Fruit fly (Drosophila melanogaster) whole organism, prepupa: ENCODE data around the gene HUWE1.

Experiments
- Blimp-1 ChIP-seq: fragments of 200-800 bp; sonication (Bioruptor generic); optimal IDR thresholded peaks from 3 replicates; lab custom pipeline; 2017; ENCODE audit warnings: missing biosample characterization, missing genetic modification characterization, mild to moderate bottlenecking, moderate library complexity, missing genetic modification reagents
- CG10631 ChIP-seq: fragments of 200-800 bp; sonication (Bioruptor generic); optimal IDR thresholded peaks from 2 replicates; lab custom pipeline; 2016; ENCODE audit warnings: missing biosample characterization, missing genetic modification characterization
- CG11294 ChIP-seq: fragments of 200-800 bp; sonication (Bioruptor generic); IDR thresholded peaks from 2 replicates; pipeline ENCODE4 v1.3.6; 2022; ENCODE audit warnings: missing biosample characterization, missing genetic modification characterization
- CG11762 ChIP-seq: fragments of 200-800 bp; sonication (Bioruptor generic); optimal IDR thresholded peaks from 3 replicates; lab custom pipeline; 2016; ENCODE audit warnings: missing biosample characterization, missing genetic modification characterization; ENCODE audit not compliant: insufficient read depth
- CG11902 ChIP-seq: fragments of 200-800 bp; sonication (Bioruptor generic); optimal IDR thresholded peaks from 3 replicates; lab custom pipeline; 2016; ENCODE audit warnings: missing biosample characterization, missing genetic modification characterization
- CG15336 ChIP-seq: fragments of 200-800 bp; sonication (Bioruptor generic); IDR thresholded peaks from 2 replicates; pipeline ENCODE4 v1.3.6; 2022; ENCODE audit warnings: missing biosample characterization, missing genetic modification characterization
- CG1621 ChIP-seq: fragments of 200-800 bp; sonication (Bioruptor generic); optimal IDR thresholded peaks from 3 replicates; lab custom pipeline; 2018; ENCODE audit warnings: missing biosample characterization, mild to moderate bottlenecking, missing genetic modification characterization
- CG16779 ChIP-seq: fragments of 200-800 bp; sonication (Bioruptor generic); optimal IDR thresholded peaks from 3 replicates; lab custom pipeline; 2017; ENCODE audit warnings: missing biosample characterization, mild to moderate bottlenecking, missing genetic modification characterization
- CG31627 ChIP-seq: fragments of 200-800 bp; sonication (Bioruptor generic); optimal IDR thresholded peaks from 3 replicates; lab custom pipeline; 2016; ENCODE audit warnings: missing biosample characterization, missing genetic modification characterization
- CG32006 ChIP-seq: fragments of 200-800 bp; sonication (Bioruptor generic); optimal IDR thresholded peaks from 3 replicates; lab custom pipeline; 2017; ENCODE audit warnings: missing biosample characterization, mild to moderate bottlenecking, missing genetic modification characterization
- CG3919 ChIP-seq: fragments of 200-800 bp; sonication (Bioruptor generic); optimal IDR thresholded peaks from 3 replicates; lab custom pipeline; 2016; ENCODE audit warnings: missing biosample characterization, missing genetic modification characterization
- CG4318 ChIP-seq: fragments of 200-800 bp; sonication (Bioruptor generic); optimal IDR thresholded peaks from 3 replicates; lab custom pipeline; 2017; ENCODE audit warnings: missing biosample characterization, mild to moderate bottlenecking, missing genetic modification characterization
- CG6163 ChIP-seq: fragments of 200-800 bp; sonication (Bioruptor generic); IDR thresholded peaks from 3 replicates; pipeline ENCODE4 v1.3.6; 2022; ENCODE audit warnings: missing biosample characterization, missing genetic modification characterization
- CG6276 ChIP-seq: fragments of 200-800 bp; sonication (Bioruptor generic); optimal IDR thresholded peaks from 2 replicates; lab custom pipeline; 2017; ENCODE audit warnings: missing biosample characterization, mild to moderate bottlenecking, missing genetic modification characterization
- CG6792 ChIP-seq: fragments of 200-800 bp; sonication (Bioruptor generic); optimal IDR thresholded peaks from 3 replicates; lab custom pipeline; 2016; ENCODE audit warnings: missing biosample characterization, missing genetic modification characterization
- CG6854 ChIP-seq: fragments of 200-800 bp; sonication (Bioruptor generic); optimal IDR thresholded peaks from 2 replicates; lab custom pipeline; 2017; ENCODE audit warnings: missing biosample characterization, mild to moderate bottlenecking, missing genetic modification characterization
- CG8119 ChIP-seq: fragments of 200-800 bp; sonication (Bioruptor generic); IDR thresholded peaks from 3 replicates; pipeline ENCODE4 v1.3.6; 2022; ENCODE audit warnings: missing biosample characterization, missing genetic modification characterization
- CG8319 ChIP-seq: fragments of 200-800 bp; sonication (Bioruptor generic); optimal IDR thresholded peaks from 3 replicates; lab custom pipeline; 2016; ENCODE audit warnings: missing biosample characterization, missing genetic modification characterization
- CG8632 ChIP-seq: fragments of 200-800 bp; sonication (Bioruptor generic); optimal IDR thresholded peaks from 3 replicates; lab custom pipeline; 2016; ENCODE audit warnings: missing biosample characterization, missing genetic modification characterization
- Eip78C ChIP-seq: fragments of 200-800 bp; sonication (Bioruptor generic); peaks from one replicate; lab custom pipeline; 2016; ENCODE audit warnings: missing biosample characterization, missing genetic modification characterization
- Ets21C ChIP-seq: fragments of 200-800 bp; sonication (Bioruptor generic); optimal IDR thresholded peaks from 3 replicates; lab custom pipeline; 2016; ENCODE audit warnings: missing biosample characterization, missing genetic modification characterization
- Gug ChIP-seq: fragments of 200-800 bp; sonication (Bioruptor generic); IDR thresholded peaks from 2 replicates; pipeline ENCODE4 v1.3.6; 2022; ENCODE audit warnings: missing biosample characterization, missing genetic modification characterization
- Hr38 ChIP-seq: sonication (Bioruptor generic); optimal IDR thresholded peaks from 2 replicates; lab custom pipeline; 2016; ENCODE audit warnings: missing biosample characterization, missing genetic modification characterization
- Hr39 ChIP-seq: fragments of 200-800 bp; sonication (Bioruptor generic); optimal IDR thresholded peaks from 2 replicates; lab custom pipeline; 2016; ENCODE audit warnings: missing biosample characterization, missing genetic modification characterization
- Hr4 ChIP-seq: fragments of 200-800 bp; sonication (Bioruptor generic); optimal IDR thresholded peaks from 3 replicates; lab custom pipeline; 2016; ENCODE audit warnings: missing biosample characterization, missing genetic modification characterization
- Lpt ChIP-seq: fragments of 200-800 bp; sonication (Bioruptor generic); optimal IDR thresholded peaks from 3 replicates; lab custom pipeline; 2016; ENCODE audit warnings: missing biosample characterization, missing genetic modification characterization
- Met ChIP-seq: fragments of 200-800 bp; sonication (Bioruptor generic); optimal IDR thresholded peaks from 3 replicates; lab custom pipeline; 2016; ENCODE audit warnings: missing biosample characterization, missing genetic modification characterization
- OdsH ChIP-seq: fragments of 200-800 bp; sonication (Bioruptor generic); optimal IDR thresholded peaks from 3 replicates; lab custom pipeline; 2016; ENCODE audit warnings: missing biosample characterization, missing genetic modification characterization
- Smox ChIP-seq: fragments of 200-800 bp; sonication (Bioruptor generic); optimal IDR thresholded peaks from 3 replicates; lab custom pipeline; 2016; ENCODE audit warnings: missing biosample characterization, missing genetic modification characterization
- Sox102F ChIP-seq: fragments of 200-800 bp; sonication (Bioruptor generic); optimal IDR thresholded peaks from 2 replicates; lab custom pipeline; 2016; ENCODE audit warnings: missing biosample characterization, mild to moderate bottlenecking, missing genetic modification characterization
- Sox14 ChIP-seq: fragments of 200-800 bp; sonication (Bioruptor generic); optimal IDR thresholded peaks from 3 replicates; lab custom pipeline; 2016; ENCODE audit warnings: missing biosample characterization, missing genetic modification characterization
- Sox15 ChIP-seq: fragments of 200-800 bp; sonication (Bioruptor generic); optimal IDR thresholded peaks from 3 replicates; lab custom pipeline; 2016; ENCODE audit warnings: missing biosample characterization, missing genetic modification characterization
- achi ChIP-seq: fragments of 200-800 bp; sonication (Bioruptor generic); optimal IDR thresholded peaks from 3 replicates; lab custom pipeline; 2016; ENCODE audit warnings: missing biosample characterization, missing genetic modification characterization
- cyc ChIP-seq: fragments of 200-800 bp; sonication (Bioruptor generic); optimal IDR thresholded peaks from 3 replicates; lab custom pipeline; 2016; ENCODE audit warnings: missing biosample characterization, missing genetic modification characterization
- dac ChIP-seq: fragments of 200-800 bp; sonication (Bioruptor generic); optimal IDR thresholded peaks from 2 replicates; lab custom pipeline; 2017; ENCODE audit warnings: missing biosample characterization, mild to moderate bottlenecking, missing genetic modification characterization
- dsx ChIP-seq: fragments of 200-800 bp; optimal IDR thresholded peaks from 3 replicates; lab custom pipeline; 2019; ENCODE audit warnings: missing biosample characterization, mild to moderate bottlenecking, missing genetic modification characterization, moderate library complexity; ENCODE audit not compliant: poor library complexity, severe bottlenecking
- eg ChIP-seq: fragments of 200-800 bp; sonication (Bioruptor generic); IDR thresholded peaks from 3 replicates; pipeline ENCODE4 v1.3.6; 2022; ENCODE audit warnings: missing biosample characterization, missing genetic modification characterization
- esn ChIP-seq: fragments of 200-800 bp; sonication (Bioruptor generic); optimal IDR thresholded peaks from 2 replicates; lab custom pipeline; 2016; ENCODE audit warnings: missing biosample characterization, mild to moderate bottlenecking, missing genetic modification characterization, moderate library complexity
- fd59A ChIP-seq: fragments of 200-800 bp; sonication (Bioruptor generic); optimal IDR thresholded peaks from 2 replicates; lab custom pipeline; 2017; ENCODE audit warnings: missing biosample characterization, mild to moderate bottlenecking, missing genetic modification characterization, missing genetic modification reagents
- fd85E ChIP-seq: fragments of 200-800 bp; sonication (Bioruptor generic); optimal IDR thresholded peaks from 3 replicates; lab custom pipeline; 2016; ENCODE audit warnings: missing biosample characterization, missing genetic modification characterization
- fkh ChIP-seq: fragments of 200-800 bp; sonication (Bioruptor generic); optimal IDR thresholded peaks from 3 replicates; lab custom pipeline; 2017; ENCODE audit warnings: missing biosample characterization, mild to moderate bottlenecking, missing genetic modification characterization, moderate library complexity
- lz ChIP-seq: fragments of 200-800 bp; sonication (Bioruptor generic); optimal IDR thresholded peaks from 3 replicates; lab custom pipeline; 2016; ENCODE audit warnings: missing biosample characterization, missing genetic modification characterization
- net ChIP-seq: fragments of 200-800 bp; sonication (Bioruptor generic); optimal IDR thresholded peaks from 3 replicates; lab custom pipeline; 2016; ENCODE audit warnings: missing biosample characterization, missing genetic modification characterization
- pdm3 ChIP-seq: fragments of 200-800 bp; sonication (Bioruptor generic); optimal IDR thresholded peaks from 3 replicates; lab custom pipeline; 2016; ENCODE audit warnings: missing biosample characterization, missing genetic modification characterization
- spab ChIP-seq: fragments of 200-800 bp; sonication (Bioruptor generic); optimal IDR thresholded peaks from 2 replicates; lab custom pipeline; 2017; ENCODE audit warnings: missing biosample characterization, mild to moderate bottlenecking, missing genetic modification characterization, missing genetic modification reagents
- ss ChIP-seq, 2 experiments: fragments of 200-800 bp; sonication (Bioruptor generic); optimal IDR thresholded peaks; 2 replicates in 1 of 2; 3 replicates in 1 of 2; lab custom pipeline; 2017 to 2018; ENCODE audit warnings: mild to moderate bottlenecking in 2 of 2, missing biosample characterization in 2 of 2, missing genetic modification characterization in 2 of 2, moderate library complexity in 1 of 2
- svp ChIP-seq: fragments of 200-800 bp; sonication (Bioruptor generic); peaks from one replicate; lab custom pipeline; 2016; ENCODE audit warnings: missing biosample characterization, missing genetic modification characterization
- topi ChIP-seq: fragments of 200-800 bp; sonication (Bioruptor generic); optimal IDR thresholded peaks from 3 replicates; lab custom pipeline; 2016; ENCODE audit warnings: missing biosample characterization, missing genetic modification characterization
- vri ChIP-seq: fragments of 200-800 bp; sonication (Bioruptor generic); optimal IDR thresholded peaks from 3 replicates; lab custom pipeline; 2016; ENCODE audit warnings: missing biosample characterization, mild to moderate bottlenecking, missing genetic modification characterization

HUWE1 gene

DNA sequence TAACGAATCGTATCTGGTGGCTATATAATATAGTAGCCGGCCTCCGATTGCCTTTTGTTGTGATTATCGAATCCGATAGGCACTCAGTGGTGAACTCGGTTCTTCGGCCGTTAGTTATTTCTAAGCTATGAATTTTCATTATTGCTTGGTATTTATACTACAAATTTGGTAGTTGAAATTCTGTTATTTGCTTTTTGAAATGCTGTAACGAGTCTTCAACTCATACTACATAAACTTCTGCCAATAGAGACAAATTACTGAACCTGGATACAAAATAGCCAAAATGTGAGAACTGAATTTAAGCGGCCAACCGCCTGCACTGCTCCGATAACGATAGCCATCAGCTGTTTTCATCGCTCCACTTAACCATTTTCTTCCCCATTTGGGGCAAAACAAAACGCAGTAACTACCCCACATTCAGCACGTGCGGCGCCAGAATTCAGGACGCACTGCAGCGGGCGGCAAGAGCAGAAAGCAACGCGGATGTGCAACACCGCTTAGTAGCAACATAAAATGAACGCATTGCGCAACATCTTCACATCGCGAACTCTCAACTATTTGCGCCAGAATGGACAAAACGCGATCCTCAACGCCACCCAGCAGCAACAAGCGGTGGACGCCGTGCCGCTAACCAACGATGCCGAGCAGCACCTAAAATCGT is 26.6 kb downstream of the HUWE1 start, which contains the start of the genes CG11679 and CG8206 (continued):
- TF ChIP-seq CG11902 (GFP tag; lab: Kevin White, UChicago) (no peak), CG16779 (no peak), Hr38 (no peak), achi (peak; percentile 30), Sox14 (GFP tag; lab: Kevin White, UChicago) (peak; percentile 57), CG8319 (GFP tag; lab: Kevin White, UChicago) (no peak), CG6276 (no peak)

DNA sequence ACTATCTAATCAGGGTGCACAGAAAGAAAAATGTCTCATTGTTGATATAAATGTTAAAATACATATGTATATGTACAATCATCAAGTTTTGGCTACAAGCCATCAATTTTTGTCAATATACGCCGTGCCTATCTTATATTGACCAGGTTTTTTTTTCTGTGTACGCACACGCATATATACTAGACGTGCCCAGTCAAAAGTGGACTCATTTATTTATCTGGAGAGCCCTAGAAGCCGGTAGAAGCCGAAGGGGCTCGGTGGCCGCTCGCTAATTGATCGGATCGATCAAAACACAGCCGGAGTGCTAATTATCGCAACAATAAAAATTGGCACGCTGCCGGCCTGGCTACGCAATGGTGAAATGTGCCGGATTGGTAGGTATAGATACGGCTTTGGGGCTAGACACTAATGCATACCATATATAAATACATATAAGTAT is 27.9 kb downstream of the HUWE1 start:
- TF ChIP-seq Sox102F (GFP tag; lab: Kevin White, UChicago) (peak; percentile 56), CG8119 (GFP tag; lab: Robert Waterston, UW) (peak; percentile 56; the same call in 2 of the 3 replicates), CG10631 (peak; percentile 25), CG32006 (GFP tag; lab: Kevin White, UChicago) (peak; percentile 53), CG6276 (no peak), fkh (GFP tag; lab: Kevin White, UChicago) (peak; percentile 68), vri (GFP tag; lab: Kevin White, UChicago) (peak; percentile 85), Smox (peak; percentile 60), OdsH (peak; percentile 46), Hr39 (peak; percentile 60), cyc (GFP tag; lab: Kevin White, UChicago) (peak; percentile 45), svp (peak; percentile 87), pdm3 (GFP tag; lab: Kevin White, UChicago) (peak; percentile 62), CG1621 (peak; percentile 21), CG6854 (no peak), esn (GFP tag; lab: Kevin White, UChicago) (peak; percentile 71), Ets21C (GFP tag; lab: Kevin White, UChicago) (peak; percentile 52), CG6792 (GFP tag; lab: Kevin White, UChicago) (peak; percentile 45), net (GFP tag; lab: Kevin White, UChicago) (no peak), CG31627 (GFP tag; lab: Kevin White, UChicago) (peak; percentile 48), CG16779 (no peak), Met (GFP tag; lab: Kevin White, UChicago) (peak; percentile 66), eg (GFP tag; lab: Robert Waterston, UW) (peak; percentile 78), ss (GFP tag; optimal IDR thresholded peaks at IDR 0.05; lab: Kevin White, UChicago) (no peak), lz (GFP tag; lab: Kevin White, UChicago) (peak; percentile 67), Sox15 (GFP tag; lab: Kevin White, UChicago) (no peak), CG4318 (no peak), CG11762 (GFP tag; lab: Kevin White, UChicago) (no peak), CG11294 (peak; percentile 15; the same call in 1 of the 2 replicates), Gug (GFP tag; lab: Robert Waterston, UW) (peak; percentile 52; the same call in 1 of the 2 replicates), fd59A (no peak), CG8319 (GFP tag; lab: Kevin White, UChicago) (no peak), dsx (GFP tag; lab: Kevin White, UChicago) (peak; percentile 4), CG15336 (GFP tag; lab: Robert Waterston, UW) (peak; percentile 57), CG11902 (GFP tag; lab: Kevin White, UChicago) (peak; percentile 23), CG3919 (GFP tag; lab: Kevin White, UChicago) (no peak), fd85E (GFP tag; lab: Kevin White, UChicago) (no peak), topi (GFP tag; lab: Kevin White, UChicago) (peak; percentile 69), CG8632 (peak; percentile 43), Blimp-1 (GFP tag; lab: Kevin White, UChicago) (no peak), Hr38 (no peak), CG6163 (GFP tag; lab: Robert Waterston, UW) (peak; percentile 69), Eip78C (GFP tag; lab: Kevin White, UChicago) (peak; percentile 83), Lpt (GFP tag; lab: Kevin White, UChicago) (peak; percentile 18), spab (GFP tag; lab: Kevin White, UChicago) (no peak), Hr4 (GFP tag; lab: Kevin White, UChicago) (peak; percentile 50), dac (GFP tag; lab: Kevin White, UChicago) (no peak)
